Fruit fly (Drosophila melanogaster) whole organism, adult: ENCODE measurements around the gene Sec24CD.
A peak's percentile ranks its signal among the peaks of the same experiment; 100 is the strongest.

Experiments used
- CG11617 ChIP-seq: fragments of 200-800 bp; sonication (Bioruptor generic); optimal IDR thresholded peaks from 2 replicates; lab custom pipeline; 2017; ENCODE audit warnings: mild to moderate bottlenecking, missing biosample characterization, missing genetic modification reagents, missing genetic modification characterization
- CG12768 ChIP-seq: fragments of 200-800 bp; sonication (Bioruptor generic); optimal IDR thresholded peaks from 2 replicates; lab custom pipeline; 2017; ENCODE audit warnings: missing biosample characterization, missing genetic modification characterization, mild to moderate bottlenecking, moderate library complexity, missing genetic modification reagents
- CG14711 ChIP-seq: fragments of 200-800 bp; sonication (Bioruptor generic); optimal IDR thresholded peaks from 2 replicates; lab custom pipeline; 2018; ENCODE audit warnings: missing biosample characterization, mild to moderate bottlenecking, missing genetic modification characterization, moderate library complexity
- CG1620 ChIP-seq: fragments of 200-800 bp; sonication (Bioruptor generic); optimal IDR thresholded peaks from 2 replicates; lab custom pipeline; 2016; ENCODE audit warnings: missing biosample characterization, missing genetic modification characterization
- CG33017 ChIP-seq: fragments of 200-800 bp; sonication (Bioruptor generic); optimal IDR thresholded peaks from 2 replicates; lab custom pipeline; 2018; ENCODE audit warnings: missing biosample characterization, mild to moderate bottlenecking, missing genetic modification characterization, moderate library complexity
- CG5204 ChIP-seq: fragments of 200-800 bp; sonication (Bioruptor generic); optimal IDR thresholded peaks from 2 replicates; lab custom pipeline; 2016; ENCODE audit warnings: missing biosample characterization, missing genetic modification characterization
- CG7045 ChIP-seq: fragments of 200-800 bp; sonication (Bioruptor generic); optimal IDR thresholded peaks from 2 replicates; lab custom pipeline; 2017; ENCODE audit warnings: missing biosample characterization, mild to moderate bottlenecking, missing genetic modification characterization
- CG7101 ChIP-seq: fragments of 200-800 bp; sonication (Bioruptor generic); optimal IDR thresholded peaks from 2 replicates; lab custom pipeline; 2018; ENCODE audit warnings: missing biosample characterization, mild to moderate bottlenecking, missing genetic modification characterization, moderate library complexity
- Clk ChIP-seq: fragments of 200-800 bp; sonication (Bioruptor generic); optimal IDR thresholded peaks from 2 replicates; lab custom pipeline; 2017; ENCODE audit warnings: missing biosample characterization, missing genetic modification characterization
- Crg-1 ChIP-seq: fragments of 200-800 bp; sonication (Bioruptor generic); optimal IDR thresholded peaks from 2 replicates; lab custom pipeline; 2016; ENCODE audit warnings: missing biosample characterization, missing genetic modification characterization
- Hr96 ChIP-seq: fragments of 200-800 bp; sonication (Bioruptor generic); optimal IDR thresholded peaks from 2 replicates; lab custom pipeline; 2016; ENCODE audit warnings: missing biosample characterization, missing genetic modification characterization
- Mnt ChIP-seq: fragments of 200-800 bp; sonication (Bioruptor generic); optimal IDR thresholded peaks from 2 replicates; lab custom pipeline; 2016; ENCODE audit warnings: missing biosample characterization, mild to moderate bottlenecking, missing genetic modification characterization
- bab1 ChIP-seq: fragments of 200-800 bp; sonication (Bioruptor generic); optimal IDR thresholded peaks from 3 replicates; lab custom pipeline; 2019; ENCODE audit warnings: missing biosample characterization, mild to moderate bottlenecking, missing genetic modification characterization, moderate library complexity
- cic ChIP-seq: fragments of 200-800 bp; sonication (Bioruptor generic); optimal IDR thresholded peaks from 2 replicates; lab custom pipeline; 2017; ENCODE audit warnings: missing biosample characterization, mild to moderate bottlenecking, missing genetic modification characterization, moderate library complexity
- cnc ChIP-seq, 2 experiments: fragments of >200 bp; optimal IDR thresholded peaks; 2 replicates each; lab custom pipeline; 2017
- kay ChIP-seq: fragments of 200-800 bp; sonication (Bioruptor generic); peaks from one replicate; lab custom pipeline; 2016; ENCODE audit warnings: missing biosample characterization, missing genetic modification characterization, borderline replicate concordance
- ovo ChIP-seq: fragments of 200-800 bp; sonication (Bioruptor generic); optimal IDR thresholded peaks from 2 replicates; lab custom pipeline; 2016; ENCODE audit warnings: missing biosample characterization, missing genetic modification characterization
- pad ChIP-seq: fragments of 200-800 bp; sonication (Bioruptor generic); optimal IDR thresholded peaks from 3 replicates; lab custom pipeline; 2017; ENCODE audit warnings: missing biosample characterization, missing genetic modification characterization, mild to moderate bottlenecking, moderate library complexity, missing genetic modification reagents
- tj ChIP-seq: fragments of 200-800 bp; sonication (Bioruptor generic); optimal IDR thresholded peaks from 3 replicates; lab custom pipeline; 2017; ENCODE audit warnings: missing biosample characterization, mild to moderate bottlenecking, missing genetic modification characterization, moderate library complexity
- toe ChIP-seq: fragments of 200-800 bp; sonication (Bioruptor generic); optimal IDR thresholded peaks from 2 replicates; lab custom pipeline; 2016; ENCODE audit warnings: missing biosample characterization, missing genetic modification characterization

Sec24CD gene

DNA sequence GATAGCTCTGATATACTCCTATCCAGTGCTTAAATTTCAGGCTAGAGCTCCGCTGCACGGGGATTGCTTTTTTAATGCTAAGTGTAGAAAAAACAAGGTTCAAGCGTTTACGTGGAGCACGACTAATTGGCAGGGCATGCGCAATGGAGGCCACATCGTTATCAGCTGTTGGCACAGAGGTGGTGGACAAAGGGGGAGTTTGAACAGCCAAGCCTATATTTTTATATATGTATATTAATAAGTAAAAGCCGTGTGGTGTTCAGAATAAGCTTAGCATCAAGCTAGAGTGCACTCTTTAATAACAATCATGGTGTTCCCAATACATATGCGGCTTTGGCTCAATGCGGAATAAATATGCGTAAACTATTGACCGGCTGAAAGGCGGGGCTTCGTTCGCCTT lies 24.2 kb downstream of the Sec24CD start, which contains the start of gene CG15385:
Gene CG15385, minus strand, starts transcription at position 94 of the 400 bp plus-strand sequence.
- TF ChIP-seq cic (GFP tag; lab: Kevin White, UChicago) (peak; percentile 61), CG7101 (tag; lab: Kevin White, UChicago) (peak; percentile 10), Clk (GFP tag; lab: Kevin White, UChicago) (no peak), toe (GFP tag; lab: Kevin White, UChicago) (no peak), Hr96 (GFP tag; lab: Kevin White, UChicago) (no peak), CG1620 (no peak), pad (no peak), CG12768 (peak; percentile 51), tj (no peak), CG5204 (no peak), CG11617 (GFP tag; lab: Kevin White, UChicago) (no peak), ovo (GFP tag; lab: Kevin White, UChicago) (no peak), CG7045 (GFP tag; lab: Kevin White, UChicago) (no peak), bab1 (GFP tag; lab: Kevin White, UChicago) (no peak), CG14711 (tag; lab: Kevin White, UChicago) (no peak), Crg-1 (GFP tag; lab: Kevin White, UChicago) (no peak), kay (GFP tag; lab: Kevin White, UChicago) (no peak), CG33017 (tag; lab: Kevin White, UChicago) (peak; percentile 47), cnc (optimal IDR thresholded peaks at IDR 0.05; lab: Kevin White, UChicago) (no peak), Mnt (peak; percentile 2)

DNA sequence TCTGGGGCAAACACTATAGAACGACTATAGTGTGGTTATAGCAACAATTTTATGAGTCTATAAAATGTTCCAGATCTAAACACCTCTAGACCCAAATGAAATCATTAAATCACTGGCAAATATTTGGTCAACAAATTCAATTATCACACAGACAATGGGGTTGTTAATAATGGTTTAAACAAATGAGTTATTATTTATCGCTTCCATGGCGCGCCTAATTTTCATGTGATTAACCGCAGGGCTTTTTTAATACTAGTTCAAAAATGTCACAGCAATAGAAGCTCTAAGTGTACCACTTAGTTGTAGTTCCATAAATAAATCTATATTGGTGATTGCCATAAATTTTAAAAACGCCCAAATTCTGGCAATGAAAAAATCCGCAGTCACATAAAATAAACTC lies 27.6 kb downstream of the Sec24CD start, which contains the start of gene CG33124:
Gene CG33124, minus strand, starts transcription at position 101 of the 400 bp plus-strand sequence.
- TF ChIP-seq CG33017 (tag; lab: Kevin White, UChicago) (no peak), Mnt (no peak), Crg-1 (GFP tag; lab: Kevin White, UChicago) (no peak), kay (GFP tag; lab: Kevin White, UChicago) (no peak), CG11617 (GFP tag; lab: Kevin White, UChicago) (no peak), CG12768 (no peak), CG7101 (tag; lab: Kevin White, UChicago) (no peak)

DNA sequence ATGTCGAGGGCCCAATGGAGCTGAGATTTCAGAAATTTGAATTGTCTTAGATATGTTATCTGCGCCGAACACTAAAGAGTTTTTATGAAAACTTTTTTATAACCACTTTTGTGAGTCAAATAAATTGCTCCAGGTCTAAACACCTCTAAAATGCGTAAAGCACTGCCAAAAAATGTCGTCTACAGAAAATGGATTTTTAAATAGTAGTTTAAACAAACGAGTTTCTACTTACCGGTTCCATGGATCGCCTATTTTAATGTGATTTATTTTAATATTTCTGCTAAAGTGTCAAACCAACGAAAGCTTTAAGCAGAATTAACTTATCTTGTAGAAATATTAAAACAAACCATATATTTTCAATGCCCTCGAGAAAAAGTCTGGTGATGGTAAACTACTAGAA lies 30.6 kb downstream of the Sec24CD start, which contains the start of gene CG31668:
Gene CG31668, minus strand, starts transcription at position 101 of the 400 bp plus-strand sequence.
- TF ChIP-seq Clk (GFP tag; lab: Kevin White, UChicago) (no peak), toe (GFP tag; lab: Kevin White, UChicago) (no peak), CG33017 (tag; lab: Kevin White, UChicago) (no peak), tj (no peak), cnc (optimal IDR thresholded peaks at IDR 0.05; lab: Kevin White, UChicago) (no peak), CG1620 (no peak), Mnt (no peak), pad (no peak), CG14711 (tag; lab: Kevin White, UChicago) (no peak), bab1 (GFP tag; lab: Kevin White, UChicago) (no peak), CG7045 (GFP tag; lab: Kevin White, UChicago) (no peak), cic (GFP tag; lab: Kevin White, UChicago) (no peak), CG11617 (GFP tag; lab: Kevin White, UChicago) (no peak), CG7101 (tag; lab: Kevin White, UChicago) (no peak)

DNA sequence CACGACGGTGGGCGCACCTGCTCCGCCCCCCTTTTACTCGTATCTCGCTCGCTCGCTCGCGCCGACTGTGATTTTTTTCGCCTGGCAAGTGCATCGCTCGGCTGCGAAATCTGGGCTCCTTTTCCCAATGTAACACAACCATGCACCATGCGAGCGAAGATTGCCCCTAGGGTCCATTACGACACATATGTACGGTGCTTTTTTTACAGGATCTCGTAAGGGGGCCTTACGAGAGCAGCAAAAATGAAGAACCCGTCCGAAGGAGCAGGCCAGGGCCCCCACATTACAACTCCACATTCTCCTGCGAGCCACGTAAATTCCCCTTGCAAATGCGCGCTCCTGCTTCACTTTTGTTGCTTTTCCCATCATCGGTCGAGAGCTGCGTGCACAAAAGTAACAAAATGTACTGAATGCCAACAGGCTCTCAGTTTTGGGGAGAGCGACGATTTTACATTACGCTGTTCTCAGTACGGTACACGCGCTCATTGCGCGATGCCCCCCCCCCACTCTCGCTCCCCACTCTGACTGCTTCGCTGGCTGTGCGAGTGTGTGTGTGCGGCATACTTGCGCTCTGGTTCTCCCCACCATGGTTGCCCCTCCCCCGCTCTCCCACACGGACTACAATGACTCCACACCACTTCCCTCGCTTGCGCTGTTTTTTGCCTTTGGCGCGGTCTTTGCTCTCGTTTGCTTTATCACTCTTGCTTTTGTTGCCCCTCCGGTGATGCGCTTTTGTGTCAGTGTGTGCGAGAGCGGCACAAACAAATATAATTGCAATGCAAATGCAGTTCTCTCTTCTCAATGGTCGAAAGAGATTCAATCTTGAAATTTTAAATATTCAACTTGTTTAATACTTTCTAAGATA lies 33.6 kb downstream of the Sec24CD start:
- TF ChIP-seq CG5204 = no peak
- peak; percentile 26 for TF ChIP-seq toe (GFP tag; lab: Kevin White, UChicago)
- peak; percentile 22 for TF ChIP-seq Clk (GFP tag; lab: Kevin White, UChicago)
- TF ChIP-seq tj = peak; percentile 82
- TF ChIP-seq Mnt = peak; percentile 88
- no peak for TF ChIP-seq cnc (optimal IDR thresholded peaks at IDR 0.05; lab: Kevin White, UChicago)
- TF ChIP-seq CG7045 (GFP tag; lab: Kevin White, UChicago) = peak; percentile 67
- TF ChIP-seq CG1620 = peak; percentile 1
- peak; percentile 70 for TF ChIP-seq CG12768
- no peak for TF ChIP-seq CG7101 (tag; lab: Kevin White, UChicago)
- TF ChIP-seq CG11617 (GFP tag; lab: Kevin White, UChicago) = peak; percentile 37
- TF ChIP-seq bab1 (GFP tag; lab: Kevin White, UChicago) = peak; percentile 68
- TF ChIP-seq Hr96 (GFP tag; lab: Kevin White, UChicago) = no peak
- TF ChIP-seq CG14711 (tag; lab: Kevin White, UChicago) = no peak
- peak; percentile 1 for TF ChIP-seq CG33017 (tag; lab: Kevin White, UChicago)
- peak; percentile 32 for TF ChIP-seq ovo (GFP tag; lab: Kevin White, UChicago)
- TF ChIP-seq cic (GFP tag; lab: Kevin White, UChicago) = peak; percentile 95
- peak; percentile 99 for TF ChIP-seq pad
- TF ChIP-seq Crg-1 (GFP tag; lab: Kevin White, UChicago) = peak; percentile 49
- peak; percentile 98 for TF ChIP-seq kay (GFP tag; lab: Kevin White, UChicago)

DNA sequence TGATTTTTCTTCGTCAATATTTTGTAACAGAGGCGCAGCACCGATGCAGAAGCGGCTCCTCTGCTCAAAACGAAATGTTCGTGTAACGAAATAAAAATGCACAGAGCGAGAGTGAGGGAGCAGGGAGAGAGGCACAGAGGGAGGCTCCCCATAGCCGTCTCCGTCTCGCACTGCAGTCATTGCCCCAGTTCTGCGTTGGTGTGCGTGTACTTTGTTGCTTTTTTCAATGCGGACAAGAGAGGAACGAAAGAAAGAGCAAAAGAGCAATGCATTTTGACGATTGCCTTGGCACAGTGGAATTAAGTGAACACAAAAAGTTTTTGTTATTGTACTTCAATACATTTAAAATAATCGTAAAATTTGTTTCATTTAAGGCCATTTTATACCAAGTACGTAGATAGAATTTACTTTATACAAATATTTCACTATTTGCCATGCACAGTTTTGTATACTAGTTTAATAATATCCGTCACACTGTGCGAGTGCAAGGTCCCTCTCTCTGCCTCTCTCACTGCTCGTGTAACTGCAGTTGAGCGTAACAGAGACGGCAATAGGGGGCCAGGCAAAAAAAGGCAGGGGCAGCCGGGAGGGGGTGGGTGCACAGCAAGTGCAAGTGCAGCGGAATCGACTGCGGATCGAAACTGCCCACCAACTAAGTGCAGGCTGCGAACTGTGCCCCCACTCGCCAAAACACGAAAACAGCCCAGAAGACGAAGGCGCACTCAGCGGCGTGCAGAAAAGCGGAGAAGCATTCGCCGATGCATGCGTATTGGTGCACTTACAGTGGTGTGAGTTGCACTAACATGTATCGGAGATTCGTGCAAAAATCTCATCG lies 34.4 kb downstream of the Sec24CD start:
- TF ChIP-seq cic (GFP tag; lab: Kevin White, UChicago) (peak; percentile 95), CG33017 (tag; lab: Kevin White, UChicago) (peak; percentile 100), CG7101 (tag; lab: Kevin White, UChicago) (peak; percentile 100), CG7045 (GFP tag; lab: Kevin White, UChicago) (peak; percentile 99), Clk (GFP tag; lab: Kevin White, UChicago) (peak; percentile 99), ovo (GFP tag; lab: Kevin White, UChicago) (peak; percentile 88), pad (peak; percentile 89), CG11617 (GFP tag; lab: Kevin White, UChicago) (peak; percentile 100), CG14711 (tag; lab: Kevin White, UChicago) (peak; percentile 99), toe (GFP tag; lab: Kevin White, UChicago) (peak; percentile 99), CG12768 (peak; percentile 100), Hr96 (GFP tag; lab: Kevin White, UChicago) (peak; percentile 99), kay (GFP tag; lab: Kevin White, UChicago) (peak; percentile 97), Mnt (peak; percentile 96), cnc (optimal IDR thresholded peaks at IDR 0.05; lab: Kevin White, UChicago) (no peak), CG5204 (peak; percentile 100), bab1 (GFP tag; lab: Kevin White, UChicago) (peak; percentile 100), tj (peak; percentile 100), CG1620 (peak; percentile 99), Crg-1 (GFP tag; lab: Kevin White, UChicago) (peak; percentile 99)
